Worm (Caenorhabditis elegans) whole organism, L4/young adult: ENCODE data around the gene ZK1320.5.
A peak's percentile ranks its signal among the peaks of the same experiment; 100 is the strongest.

Experiments
- W03F9.2 ChIP-seq: fragments of 150-350 bp; optimal IDR thresholded peaks from 2 replicates; lab custom pipeline; 2014; ENCODE audit warnings: missing biosample characterization, missing genetic modification characterization
- dao-5 ChIP-seq: sonication (generic microtip); optimal IDR thresholded peaks from 2 replicates; lab custom pipeline; 2016; ENCODE audit warnings: missing genotype, missing genetic modification characterization, moderate library complexity, missing compliant biosample characterization
- him-1 ChIP-seq: sonication (generic microtip); optimal IDR thresholded peaks from 2 replicates; lab custom pipeline; 2016; ENCODE audit warnings: missing genotype, missing genetic modification reagents, missing genetic modification characterization, missing compliant biosample characterization

- TF ChIP-seq him-1 (tag; lab: Kevin White, UChicago): no peak
- peak; percentile 48 for TF ChIP-seq W03F9.2
- TF ChIP-seq dao-5: no peak
These were observed 40.7 kb upstream of the ZK1320.5 start, which contains the start of gene Y53C12A.3 for ce11 chrII:9706207-9706606.
